Fruit fly (Drosophila melanogaster) whole organism, prepupa: Measurements from ENCODE around the gene CG46468.

ENCODE experiments used
- Blimp-1 ChIP-seq: fragments of 200-800 bp; sonication (Bioruptor generic); optimal IDR thresholded peaks from 3 replicates; lab custom pipeline; 2017; ENCODE audit warnings: missing biosample characterization, missing genetic modification characterization, mild to moderate bottlenecking, moderate library complexity, missing genetic modification reagents
- CG10631 ChIP-seq: fragments of 200-800 bp; sonication (Bioruptor generic); optimal IDR thresholded peaks from 2 replicates; lab custom pipeline; 2016; ENCODE audit warnings: missing biosample characterization, missing genetic modification characterization
- CG10669 ChIP-seq: fragments of 200-800 bp; sonication (Bioruptor generic); optimal IDR thresholded peaks from 3 replicates; lab custom pipeline; 2018; ENCODE audit warnings: missing biosample characterization, mild to moderate bottlenecking, missing genetic modification characterization, moderate library complexity
- CG11294 ChIP-seq: fragments of 200-800 bp; sonication (Bioruptor generic); IDR thresholded peaks from 2 replicates; pipeline ENCODE4 v1.3.6; 2022; ENCODE audit warnings: missing biosample characterization, missing genetic modification characterization
- CG11762 ChIP-seq: fragments of 200-800 bp; sonication (Bioruptor generic); optimal IDR thresholded peaks from 3 replicates; lab custom pipeline; 2016; ENCODE audit warnings: missing biosample characterization, missing genetic modification characterization; ENCODE audit not compliant: insufficient read depth
- CG11902 ChIP-seq: fragments of 200-800 bp; sonication (Bioruptor generic); optimal IDR thresholded peaks from 3 replicates; lab custom pipeline; 2016; ENCODE audit warnings: missing biosample characterization, missing genetic modification characterization
- CG15336 ChIP-seq: fragments of 200-800 bp; sonication (Bioruptor generic); IDR thresholded peaks from 2 replicates; pipeline ENCODE4 v1.3.6; 2022; ENCODE audit warnings: missing biosample characterization, missing genetic modification characterization
- CG1621 ChIP-seq: fragments of 200-800 bp; sonication (Bioruptor generic); optimal IDR thresholded peaks from 3 replicates; lab custom pipeline; 2018; ENCODE audit warnings: missing biosample characterization, mild to moderate bottlenecking, missing genetic modification characterization
- CG16779 ChIP-seq: fragments of 200-800 bp; sonication (Bioruptor generic); optimal IDR thresholded peaks from 3 replicates; lab custom pipeline; 2017; ENCODE audit warnings: missing biosample characterization, mild to moderate bottlenecking, missing genetic modification characterization
- CG3032 ChIP-seq: fragments of 200-800 bp; optimal IDR thresholded peaks from 2 replicates; lab custom pipeline; 2019; ENCODE audit warnings: missing biosample characterization, mild to moderate bottlenecking, missing genetic modification characterization, moderate library complexity
- CG31627 ChIP-seq: fragments of 200-800 bp; sonication (Bioruptor generic); optimal IDR thresholded peaks from 3 replicates; lab custom pipeline; 2016; ENCODE audit warnings: missing biosample characterization, missing genetic modification characterization
- CG32006 ChIP-seq: fragments of 200-800 bp; sonication (Bioruptor generic); optimal IDR thresholded peaks from 3 replicates; lab custom pipeline; 2017; ENCODE audit warnings: missing biosample characterization, mild to moderate bottlenecking, missing genetic modification characterization
- CG34406 ChIP-seq: fragments of 200-800 bp; sonication (Bioruptor generic); optimal IDR thresholded peaks from 3 replicates; lab custom pipeline; 2016; ENCODE audit warnings: missing biosample characterization, missing genetic modification characterization
- CG3919 ChIP-seq: fragments of 200-800 bp; sonication (Bioruptor generic); optimal IDR thresholded peaks from 3 replicates; lab custom pipeline; 2016; ENCODE audit warnings: missing biosample characterization, missing genetic modification characterization
- CG6854 ChIP-seq: fragments of 200-800 bp; sonication (Bioruptor generic); optimal IDR thresholded peaks from 2 replicates; lab custom pipeline; 2017; ENCODE audit warnings: missing biosample characterization, mild to moderate bottlenecking, missing genetic modification characterization
- CG7368 ChIP-seq: fragments of 200-800 bp; sonication (Bioruptor generic); optimal IDR thresholded peaks from 3 replicates; lab custom pipeline; 2016; ENCODE audit warnings: missing biosample characterization, missing genetic modification characterization
- CG8632 ChIP-seq: fragments of 200-800 bp; sonication (Bioruptor generic); optimal IDR thresholded peaks from 3 replicates; lab custom pipeline; 2016; ENCODE audit warnings: missing biosample characterization, missing genetic modification characterization
- Eip75B ChIP-seq: fragments of 200-800 bp; sonication (Bioruptor generic); optimal IDR thresholded peaks from 3 replicates; lab custom pipeline; 2016; ENCODE audit warnings: missing biosample characterization, missing genetic modification characterization
- Eip78C ChIP-seq: fragments of 200-800 bp; sonication (Bioruptor generic); peaks from one replicate; lab custom pipeline; 2016; ENCODE audit warnings: missing biosample characterization, missing genetic modification characterization
- Ets21C ChIP-seq: fragments of 200-800 bp; sonication (Bioruptor generic); optimal IDR thresholded peaks from 3 replicates; lab custom pipeline; 2016; ENCODE audit warnings: missing biosample characterization, missing genetic modification characterization
- Ets96B ChIP-seq: fragments of 200-800 bp; optimal IDR thresholded peaks from 2 replicates; lab custom pipeline; 2019; ENCODE audit warnings: missing biosample characterization, mild to moderate bottlenecking, missing genetic modification characterization, moderate library complexity
- Gug ChIP-seq: fragments of 200-800 bp; sonication (Bioruptor generic); IDR thresholded peaks from 2 replicates; pipeline ENCODE4 v1.3.6; 2022; ENCODE audit warnings: missing biosample characterization, missing genetic modification characterization
- Hr38 ChIP-seq: sonication (Bioruptor generic); optimal IDR thresholded peaks from 2 replicates; lab custom pipeline; 2016; ENCODE audit warnings: missing biosample characterization, missing genetic modification characterization
- Hr39 ChIP-seq: fragments of 200-800 bp; sonication (Bioruptor generic); optimal IDR thresholded peaks from 2 replicates; lab custom pipeline; 2016; ENCODE audit warnings: missing biosample characterization, missing genetic modification characterization
- Hr4 ChIP-seq: fragments of 200-800 bp; sonication (Bioruptor generic); optimal IDR thresholded peaks from 3 replicates; lab custom pipeline; 2016; ENCODE audit warnings: missing biosample characterization, missing genetic modification characterization
- Met ChIP-seq: fragments of 200-800 bp; sonication (Bioruptor generic); optimal IDR thresholded peaks from 3 replicates; lab custom pipeline; 2016; ENCODE audit warnings: missing biosample characterization, missing genetic modification characterization
- Sox102F ChIP-seq: fragments of 200-800 bp; sonication (Bioruptor generic); optimal IDR thresholded peaks from 2 replicates; lab custom pipeline; 2016; ENCODE audit warnings: missing biosample characterization, mild to moderate bottlenecking, missing genetic modification characterization
- Sox15 ChIP-seq: fragments of 200-800 bp; sonication (Bioruptor generic); optimal IDR thresholded peaks from 3 replicates; lab custom pipeline; 2016; ENCODE audit warnings: missing biosample characterization, missing genetic modification characterization
- achi ChIP-seq: fragments of 200-800 bp; sonication (Bioruptor generic); optimal IDR thresholded peaks from 3 replicates; lab custom pipeline; 2016; ENCODE audit warnings: missing biosample characterization, missing genetic modification characterization
- acj6 ChIP-seq: fragments of 200-800 bp; sonication (Bioruptor generic); optimal IDR thresholded peaks from 3 replicates; lab custom pipeline; 2016; ENCODE audit warnings: missing biosample characterization, missing genetic modification characterization
- cyc ChIP-seq: fragments of 200-800 bp; sonication (Bioruptor generic); optimal IDR thresholded peaks from 3 replicates; lab custom pipeline; 2016; ENCODE audit warnings: missing biosample characterization, missing genetic modification characterization
- dac ChIP-seq: fragments of 200-800 bp; sonication (Bioruptor generic); optimal IDR thresholded peaks from 2 replicates; lab custom pipeline; 2017; ENCODE audit warnings: missing biosample characterization, mild to moderate bottlenecking, missing genetic modification characterization
- dsx ChIP-seq: fragments of 200-800 bp; optimal IDR thresholded peaks from 3 replicates; lab custom pipeline; 2019; ENCODE audit warnings: missing biosample characterization, mild to moderate bottlenecking, missing genetic modification characterization, moderate library complexity; ENCODE audit not compliant: poor library complexity, severe bottlenecking
- eg ChIP-seq: fragments of 200-800 bp; sonication (Bioruptor generic); IDR thresholded peaks from 3 replicates; pipeline ENCODE4 v1.3.6; 2022; ENCODE audit warnings: missing biosample characterization, missing genetic modification characterization
- esn ChIP-seq: fragments of 200-800 bp; sonication (Bioruptor generic); optimal IDR thresholded peaks from 2 replicates; lab custom pipeline; 2016; ENCODE audit warnings: missing biosample characterization, mild to moderate bottlenecking, missing genetic modification characterization, moderate library complexity
- fd85E ChIP-seq: fragments of 200-800 bp; sonication (Bioruptor generic); optimal IDR thresholded peaks from 3 replicates; lab custom pipeline; 2016; ENCODE audit warnings: missing biosample characterization, missing genetic modification characterization
- lz ChIP-seq: fragments of 200-800 bp; sonication (Bioruptor generic); optimal IDR thresholded peaks from 3 replicates; lab custom pipeline; 2016; ENCODE audit warnings: missing biosample characterization, missing genetic modification characterization
- net ChIP-seq: fragments of 200-800 bp; sonication (Bioruptor generic); optimal IDR thresholded peaks from 3 replicates; lab custom pipeline; 2016; ENCODE audit warnings: missing biosample characterization, missing genetic modification characterization
- pdm3 ChIP-seq: fragments of 200-800 bp; sonication (Bioruptor generic); optimal IDR thresholded peaks from 3 replicates; lab custom pipeline; 2016; ENCODE audit warnings: missing biosample characterization, missing genetic modification characterization
- spab ChIP-seq: fragments of 200-800 bp; sonication (Bioruptor generic); optimal IDR thresholded peaks from 2 replicates; lab custom pipeline; 2017; ENCODE audit warnings: missing biosample characterization, mild to moderate bottlenecking, missing genetic modification characterization, missing genetic modification reagents
- vri ChIP-seq: fragments of 200-800 bp; sonication (Bioruptor generic); optimal IDR thresholded peaks from 3 replicates; lab custom pipeline; 2016; ENCODE audit warnings: missing biosample characterization, mild to moderate bottlenecking, missing genetic modification characterization

Gene CG46468

DNA sequence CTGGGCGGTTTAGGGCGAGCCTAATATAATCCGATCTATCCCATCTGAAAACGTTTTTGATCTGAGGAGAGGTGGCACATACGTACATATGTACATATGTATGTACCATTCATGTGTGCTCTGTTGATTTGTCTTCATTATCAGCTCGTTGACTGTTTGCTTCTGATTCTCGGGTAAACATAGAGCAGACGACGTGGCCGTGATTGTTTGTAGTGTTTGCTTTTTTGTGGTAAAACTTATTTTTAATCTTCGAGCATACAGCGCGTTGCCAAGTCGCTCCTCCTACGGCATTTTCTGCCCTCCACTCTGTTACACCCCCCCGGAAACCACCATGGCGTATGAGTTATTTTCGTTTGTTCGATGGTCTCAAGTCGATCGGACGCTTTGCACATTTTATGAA lies 39.5 kb downstream of the CG46468 start (continued):
- TF ChIP-seq CG3919 (peak; percentile 48), net (GFP tag; lab: Kevin White, UChicago) (peak; percentile 47), achi (GFP tag; lab: Kevin White, UChicago) (peak; percentile 23), CG11294 (GFP tag; lab: Robert Waterston, UW) (peak; percentile 19; the same call in 1 of the 2 replicates), CG11762 (peak; percentile 17), pdm3 (peak; percentile 1), CG16779 (tag; lab: Kevin White, UChicago) (no peak)

DNA sequence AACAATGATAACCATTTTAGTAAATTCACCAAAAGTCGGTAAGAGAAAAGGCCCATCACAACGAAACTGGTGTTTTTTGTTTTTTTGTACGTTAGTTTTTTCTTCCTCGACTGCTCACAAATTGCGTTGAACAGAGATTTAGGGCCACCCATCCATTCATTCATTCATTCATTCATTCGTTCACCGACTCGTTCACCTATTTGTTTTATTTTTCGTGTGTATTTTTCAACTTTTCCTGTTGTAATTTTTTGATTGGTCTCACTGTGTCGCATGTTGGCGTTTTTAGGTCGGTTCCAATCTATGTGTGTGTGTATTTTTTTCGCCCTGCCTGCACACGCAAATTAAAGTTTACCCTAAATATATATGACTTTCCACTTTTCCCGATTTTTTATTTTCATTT lies 40.3 kb downstream of the CG46468 start:
- peak; percentile 36 for TF ChIP-seq Eip78C (GFP tag; lab: Kevin White, UChicago)
- TF ChIP-seq Ets21C (GFP tag; lab: Kevin White, UChicago), result no peak

DNA sequence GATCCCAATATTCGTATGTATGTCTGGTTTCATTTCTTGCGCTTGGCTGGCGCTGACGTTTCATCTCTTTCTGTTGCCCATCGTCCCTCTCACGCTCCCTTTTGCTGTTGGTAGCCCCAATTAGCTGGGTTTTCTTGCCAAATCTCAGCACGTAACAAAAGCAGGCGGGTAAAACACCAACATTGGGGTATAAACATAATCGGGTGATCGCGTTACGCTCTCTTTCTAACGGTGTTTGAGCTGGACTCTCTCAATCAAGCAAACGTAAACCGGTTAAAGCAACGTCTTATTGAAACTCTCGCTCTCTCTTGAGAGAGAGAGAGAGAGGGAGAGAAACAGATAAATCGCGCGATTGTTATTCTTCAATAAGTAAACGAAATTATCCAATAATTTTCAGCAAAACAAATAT lies 42.5 kb downstream of the CG46468 start:
- TF ChIP-seq Eip78C (GFP tag; lab: Kevin White, UChicago) (peak; percentile 42), CG15336 (GFP tag; lab: Robert Waterston, UW) (peak; percentile 34; the same call in 1 of the 2 replicates), vri (GFP tag; lab: Kevin White, UChicago) (peak; percentile 2), lz (GFP tag; lab: Kevin White, UChicago) (no peak)
- TF ChIP-seq, all 60 proteins: peak for 3

DNA sequence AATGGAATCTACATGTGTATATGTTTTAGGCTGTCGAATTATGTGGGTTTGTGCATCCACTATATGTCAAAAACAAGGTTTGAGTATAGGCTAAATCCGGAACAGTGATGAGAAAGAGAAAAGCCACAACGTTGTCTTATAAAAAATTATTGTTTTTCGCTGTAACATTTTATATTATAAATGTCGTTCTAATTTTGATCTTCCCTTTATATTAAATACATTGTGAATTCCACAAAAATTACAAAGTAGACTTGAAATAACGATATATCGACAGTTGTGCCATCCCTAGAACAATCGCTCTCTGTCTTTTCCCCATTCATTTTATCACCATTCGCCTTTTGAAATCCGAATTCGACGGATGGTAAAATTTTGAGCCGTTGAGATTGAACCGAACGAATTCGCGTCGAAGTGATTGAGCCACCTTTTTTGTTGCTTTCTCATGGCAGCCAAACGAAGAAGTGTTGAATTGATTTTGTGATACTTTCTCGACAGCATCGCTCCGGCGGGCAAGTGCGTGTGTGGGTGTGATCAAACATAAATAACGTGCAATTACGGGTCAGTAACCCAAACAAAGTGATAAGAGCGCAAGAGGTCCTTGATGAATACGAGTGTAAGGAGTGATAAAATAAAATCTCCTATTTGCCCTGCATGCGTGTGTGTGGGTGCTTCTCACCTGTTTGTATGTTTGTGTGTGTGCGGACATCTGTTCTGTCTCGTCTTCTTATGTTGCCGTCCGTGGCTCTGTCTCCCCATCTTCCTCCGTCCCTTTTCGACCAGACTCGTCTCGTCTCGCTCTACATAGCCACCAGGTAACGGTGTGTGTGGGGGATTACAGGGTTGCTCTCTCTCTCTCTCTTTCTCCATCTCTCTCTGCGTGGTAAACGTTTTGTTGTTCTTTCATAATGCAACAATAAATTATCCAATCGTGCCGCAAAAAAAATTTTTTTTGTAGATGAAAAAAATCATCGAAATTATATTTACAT lies 44.1 kb downstream of the CG46468 start, which contains the start of gene Oatp30B:
Gene Oatp30B, plus strand, starts transcription at position 325 of the 983 bp plus-strand sequence.
- TF ChIP-seq achi (GFP tag; lab: Kevin White, UChicago) (peak; percentile 90), Eip75B (GFP tag; lab: Kevin White, UChicago) (peak; percentile 93), spab (GFP tag; lab: Kevin White, UChicago) (peak; percentile 60), CG10669 (GFP tag; lab: Kevin White, UChicago) (peak; percentile 87), CG34406 (GFP tag; lab: Kevin White, UChicago) (peak; percentile 93), Hr39 (GFP tag; lab: Kevin White, UChicago) (peak; percentile 94), acj6 (GFP tag; lab: Kevin White, UChicago) (peak; percentile 94), vri (GFP tag; lab: Kevin White, UChicago) (peak; percentile 88), cyc (GFP tag; lab: Kevin White, UChicago) (peak; percentile 93), CG32006 (GFP tag; lab: Kevin White, UChicago) (peak; percentile 89), CG6854 (peak; percentile 71), lz (GFP tag; lab: Kevin White, UChicago) (peak; percentile 96), CG8632 (GFP tag; lab: Kevin White, UChicago) (peak; percentile 90), dsx (peak; percentile 95), Met (GFP tag; lab: Kevin White, UChicago) (peak; percentile 93), CG7368 (GFP tag; lab: Kevin White, UChicago) (peak; percentile 88), eg (GFP tag; lab: Robert Waterston, UW) (peak; percentile 97), CG3032 (peak; percentile 94), CG1621 (tag; lab: Kevin White, UChicago) (peak; percentile 100), CG31627 (peak; percentile 97), CG10631 (peak; percentile 95), fd85E (GFP tag; lab: Kevin White, UChicago) (peak; percentile 79), Hr4 (GFP tag; lab: Kevin White, UChicago) (peak; percentile 93), Sox15 (peak; percentile 90), Ets21C (GFP tag; lab: Kevin White, UChicago) (peak; percentile 90), CG11294 (GFP tag; lab: Robert Waterston, UW) (peak; percentile 89; the same call in 1 of the 2 replicates), Ets96B (tag; lab: Kevin White, UChicago) (peak; percentile 93), pdm3 (peak; percentile 95), CG11902 (GFP tag; lab: Kevin White, UChicago) (peak; percentile 89), CG11762 (peak; percentile 88), CG3919 (peak; percentile 93), esn (GFP tag; lab: Kevin White, UChicago) (peak; percentile 96), Gug (GFP tag; lab: Robert Waterston, UW) (peak; percentile 91), Blimp-1 (GFP tag; lab: Kevin White, UChicago) (peak; percentile 57), CG16779 (tag; lab: Kevin White, UChicago) (peak; percentile 84), dac (GFP tag; lab: Kevin White, UChicago) (peak; percentile 75), Hr38 (GFP tag; lab: Kevin White, UChicago) (peak; percentile 21), Sox102F (GFP tag; lab: Kevin White, UChicago) (peak; percentile 94)
